Worm (Caenorhabditis elegans): ENCODE measurements around the gene hil-1.
A peak's percentile ranks its signal among the peaks of the same experiment; 100 is the strongest.

Gene hil-1

DNA sequence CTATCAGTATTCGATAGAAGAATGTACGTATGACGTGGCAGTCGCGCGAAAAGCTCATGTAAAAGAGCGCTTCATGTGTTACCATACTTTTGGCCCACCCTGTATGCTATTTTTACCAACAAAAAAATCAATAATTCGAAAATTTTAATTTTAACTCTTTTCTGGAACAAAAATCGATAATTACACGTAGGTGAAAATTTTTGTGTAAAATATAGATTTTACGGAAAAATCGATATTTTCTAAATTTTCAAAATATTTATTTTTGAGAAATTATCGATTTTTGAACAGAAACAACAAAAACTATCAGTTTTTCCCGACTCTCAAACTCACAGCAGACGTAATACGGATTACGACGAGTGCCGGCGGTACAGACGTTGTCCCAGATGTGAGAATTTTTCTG is 4.5 kb upstream of the hil-1 start:
- TF ChIP-seq ceh-28 (tag; optimal IDR thresholded peaks at IDR 0.05) (peak; percentile 53), tag-97 (GFP tag; IDR thresholded peaks at IDR 0.05) (no peak), fkh-10 (GFP tag; optimal IDR thresholded peaks at IDR 0.05) (no peak)

DNA sequence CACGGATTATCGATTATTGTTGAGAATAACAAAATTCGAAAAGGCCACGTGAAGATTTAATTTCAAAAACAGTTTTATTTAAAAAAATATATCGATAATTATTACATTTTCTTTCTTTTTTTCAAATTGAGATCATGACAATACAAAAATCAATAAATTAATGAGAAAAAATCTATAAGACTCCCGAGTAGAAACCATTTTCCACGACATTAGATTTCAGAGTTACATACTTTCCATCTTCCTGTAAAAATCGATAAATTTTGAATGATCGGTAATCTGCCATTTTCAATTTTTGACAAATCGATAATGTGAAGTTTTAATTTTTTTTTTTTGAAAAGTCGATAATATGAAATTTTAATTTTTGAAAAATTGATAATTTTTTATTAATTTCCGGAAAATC is 3.9 kb upstream of the hil-1 start, which contains the start of gene C30G7.3:
Gene C30G7.3, minus strand, starts transcription at position 8 of the 400 bp plus-strand sequence.
- TF ChIP-seq snpc-4 (tag; optimal IDR thresholded peaks at IDR 0.05) (no peak), ceh-28 (tag; optimal IDR thresholded peaks at IDR 0.05) (peak; percentile 51)

DNA sequence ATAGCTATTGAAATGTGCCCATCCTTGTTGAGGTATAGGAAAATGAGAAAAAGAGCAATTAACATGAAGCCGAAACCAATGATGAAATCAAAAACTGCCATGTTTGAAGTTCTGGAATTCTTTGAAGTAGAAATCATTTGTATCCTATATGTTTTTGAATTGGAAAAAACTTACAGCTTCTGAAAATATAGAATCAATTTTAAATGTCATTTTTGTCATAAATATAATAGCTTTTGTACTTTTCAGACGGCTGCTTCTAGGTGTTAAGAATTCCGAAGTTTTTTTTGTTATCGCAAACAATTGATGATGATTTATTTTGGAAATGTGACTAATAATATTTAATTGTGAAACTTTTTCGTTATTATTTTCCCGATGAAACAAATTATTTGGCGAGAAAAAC is 2.6 kb upstream of the hil-1 start, which contains the start of gene C30G7.4:
Gene C30G7.4, minus strand, starts transcription at position 101 of the 400 bp plus-strand sequence.
- TF ChIP-seq F10B5.3 (tag; optimal IDR thresholded peaks at IDR 0.05) (no peak), F49E8.2 (tag; optimal IDR thresholded peaks at IDR 0.05; ENCODE audit: borderline replicate concordance) (no peak), ama-1 (optimal IDR thresholded peaks at IDR 0.05) (no peak), mxl-2 (GFP tag; conservative IDR thresholded peaks at IDR 0.05) (no peak), lin-29 (GFP tag; IDR thresholded peaks at IDR 0.05) (no peak)

DNA sequence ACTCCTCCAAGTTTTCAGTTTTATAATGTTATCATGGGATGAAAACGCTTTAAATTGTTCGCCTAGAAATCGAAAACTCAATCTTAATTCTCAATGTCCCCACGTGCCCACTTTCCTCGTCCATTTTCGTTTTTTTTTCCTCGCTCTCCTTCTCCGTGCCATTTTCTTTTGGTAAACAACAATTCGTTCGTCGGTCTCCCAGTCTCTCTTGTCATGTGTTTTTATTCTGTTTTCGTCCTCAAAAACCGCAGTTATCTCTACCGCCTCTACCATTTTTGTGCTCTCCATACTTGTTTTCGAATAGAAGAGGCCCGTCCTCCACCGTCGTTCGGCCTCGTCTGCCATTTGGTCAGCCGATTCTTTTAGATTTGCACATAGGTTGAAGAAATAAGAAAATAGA is 1.0 kb upstream of the hil-1 start:
- TF ChIP-seq pha-4 (GFP tag; IDR thresholded peaks at IDR 0.05) (no peak), pha-4 (tag; optimal IDR thresholded peaks at IDR 0.05) (no peak), nhr-25 (tag; optimal IDR thresholded peaks at IDR 0.05; ENCODE audit: borderline replicate concordance, insufficient read depth) (no peak), ctbp-1 (GFP tag; IDR thresholded peaks at IDR 0.05) (no peak), dmd-9 (GFP tag; IDR thresholded peaks at IDR 0.05) (no peak), Y105C5A.15 (GFP tag; IDR thresholded peaks at IDR 0.05) (no peak), aly-2 (tag; optimal IDR thresholded peaks at IDR 0.05) (no peak), dve-1 (tag; optimal IDR thresholded peaks at IDR 0.05; ENCODE audit: insufficient read depth) (no peak), mdl-1 (tag; optimal IDR thresholded peaks at IDR 0.05) (peak in 1 of 2 experiments; percentile 76), ztf-7 (tag; optimal IDR thresholded peaks at IDR 0.05) (no peak), ceh-28 (tag; optimal IDR thresholded peaks at IDR 0.05) (no peak), ceh-62 (tag; optimal IDR thresholded peaks at IDR 0.05) (no peak), egl-27 (tag; optimal IDR thresholded peaks at IDR 0.05) (no peak), mxl-2 (GFP tag; conservative IDR thresholded peaks at IDR 0.05) (no peak), fkh-10 (GFP tag; optimal IDR thresholded peaks at IDR 0.05) (peak; percentile 3), hlh-30 (tag; optimal IDR thresholded peaks at IDR 0.05; ENCODE audit: insufficient read depth) (peak; percentile 61), egl-43 (GFP tag; IDR thresholded peaks at IDR 0.05) (no peak), tag-97 (GFP tag; IDR thresholded peaks at IDR 0.05) (no peak), lin-29 (GFP tag; IDR thresholded peaks at IDR 0.05) (no peak), rbr-2 (tag; optimal IDR thresholded peaks at IDR 0.05) (peak; percentile 31), ZK337.2 (GFP tag; IDR thresholded peaks at IDR 0.05) (no peak), F44E2.7 (GFP tag; IDR thresholded peaks at IDR 0.05) (no peak), nhr-111 (GFP tag; optimal IDR thresholded peaks at IDR 0.05) (no peak), zip-11 (GFP tag; IDR thresholded peaks at IDR 0.05) (no peak), mes-2 (tag; optimal IDR thresholded peaks at IDR 0.05; ENCODE audit: poor library complexity, severe bottlenecking) (no peak), dmd-8 (GFP tag; IDR thresholded peaks at IDR 0.05) (no peak), lin-1 (GFP tag; IDR thresholded peaks at IDR 0.05) (no peak), php-3 (GFP tag; IDR thresholded peaks at IDR 0.05) (no peak), pqm-1 (tag; optimal IDR thresholded peaks at IDR 0.05) (no peak), nhr-6 (tag; optimal IDR thresholded peaks at IDR 0.05) (peak; percentile 18), lin-38 (GFP tag; IDR thresholded peaks at IDR 0.05) (no peak), arid-1 (GFP tag; conservative IDR thresholded peaks at IDR 0.05) (no peak), D1046.2 (GFP tag; IDR thresholded peaks at IDR 0.05) (no peak), saeg-2 (GFP tag; IDR thresholded peaks at IDR 0.05) (no peak), gei-8 (GFP tag; optimal IDR thresholded peaks at IDR 0.05) (no peak), zag-1 (tag; optimal IDR thresholded peaks at IDR 0.05) (no peak), daf-16 (GFP tag; optimal IDR thresholded peaks at IDR 0.05) (peak in 1 of 2 experiments; percentile 70), daf-16 (tag; optimal IDR thresholded peaks at IDR 0.05) (no peak), ceh-44 (GFP tag; IDR thresholded peaks at IDR 0.05) (no peak)

Data from whole organism, L4 larva.